Worm (Caenorhabditis elegans): ENCODE results near the gene gob-1.

gob-1 gene

DNA sequence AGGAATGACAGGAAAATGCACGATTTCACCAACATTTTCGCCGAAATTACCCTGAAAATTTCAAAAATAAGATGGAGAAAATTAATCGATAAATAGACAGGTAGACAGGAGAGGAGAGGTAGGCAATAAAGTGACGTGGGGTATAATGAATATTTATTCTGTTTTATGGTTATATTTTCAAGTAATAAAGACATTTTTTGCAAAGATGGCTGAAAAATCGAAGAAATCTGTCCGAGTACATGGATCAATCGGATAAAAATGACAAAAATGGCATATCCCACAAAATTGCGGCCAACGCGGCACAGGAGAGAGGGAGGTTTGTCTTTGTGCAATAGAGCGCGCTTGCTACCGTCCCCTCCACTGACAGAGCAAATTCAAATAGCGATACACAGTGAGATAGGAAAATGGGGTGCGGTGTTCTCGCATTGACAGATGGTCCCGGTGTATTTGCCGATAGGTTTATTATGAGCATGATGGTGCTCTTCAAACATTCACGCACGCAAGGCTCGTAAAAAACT is 14.5 kb downstream of the gob-1 start, which contains the start of gene zipt-7.2:
TSS of gene zipt-7.2 (minus strand) at position 51 of the 518 bp plus-strand sequence.
- TF ChIP-seq zim-3 (tag; optimal IDR thresholded peaks at IDR 0.05) (no peak), let-607 (tag; optimal IDR thresholded peaks at IDR 0.05) (peak; percentile 94 to 95), attf-5 (GFP tag; optimal IDR thresholded peaks at IDR 0.05) (peak; percentile 14), rec-8 (tag; optimal IDR thresholded peaks at IDR 0.05) (no peak), ceh-100 (GFP tag; IDR thresholded peaks at IDR 0.05) (no peak), mcd-1 (GFP tag; IDR thresholded peaks at IDR 0.05) (peak; percentile 88), Y56A3A.18 (GFP tag; IDR thresholded peaks at IDR 0.05) (no peak), hlh-12 (tag; optimal IDR thresholded peaks at IDR 0.05) (no peak), nhr-80 (tag; optimal IDR thresholded peaks at IDR 0.05) (peak; percentile 41), T07F8.4 (tag; optimal IDR thresholded peaks at IDR 0.05) (no peak), rcor-1 (GFP tag; IDR thresholded peaks at IDR 0.05) (no peak), madf-3 (GFP tag; IDR thresholded peaks at IDR 0.05) (0 out of 2 replicates have a peak, but pooled peaks have one; percentile 52), nfya-1 (tag; optimal IDR thresholded peaks at IDR 0.05; ENCODE audit: borderline replicate concordance, insufficient read depth) (no peak), F10E7.11 (tag; optimal IDR thresholded peaks at IDR 0.05) (no peak), ztf-18 (tag; optimal IDR thresholded peaks at IDR 0.05) (peak; percentile 11), Y67H2A.10 (GFP tag; conservative IDR thresholded peaks at IDR 0.05) (no peak)

- TF ChIP-seq hsf-1 (GFP tag; IDR thresholded peaks at IDR 0.05) (no peak), rec-8 (tag; optimal IDR thresholded peaks at IDR 0.05) (no peak), Y95B8A.8 (GFP tag; IDR thresholded peaks at IDR 0.05) (no peak), tlf-1 (GFP tag; optimal IDR thresholded peaks at IDR 0.05) (no peak), dox-1 (GFP tag; IDR thresholded peaks at IDR 0.05) (no peak), lir-1 (GFP tag; conservative IDR thresholded peaks at IDR 0.05) (no peak), nfya-2 (GFP tag; IDR thresholded peaks at IDR 0.05) (no peak)
These were observed 16.3 kb downstream of the gob-1 start, which contains the start of gene eat-20 for ce11 chrX:15509681-15510080. Gene eat-20 (plus strand): TSS chrX:15510011.

ce11 chrX:15514547-15514946 is 21.1 kb downstream of the gob-1 start:
- TF ChIP-seq hrde-1 (tag; optimal IDR thresholded peaks at IDR 0.05; ENCODE audit: borderline replicate concordance) (no peak), zfh-2 (GFP tag; conservative IDR thresholded peaks at IDR 0.05) (peak; percentile 53)

DNA sequence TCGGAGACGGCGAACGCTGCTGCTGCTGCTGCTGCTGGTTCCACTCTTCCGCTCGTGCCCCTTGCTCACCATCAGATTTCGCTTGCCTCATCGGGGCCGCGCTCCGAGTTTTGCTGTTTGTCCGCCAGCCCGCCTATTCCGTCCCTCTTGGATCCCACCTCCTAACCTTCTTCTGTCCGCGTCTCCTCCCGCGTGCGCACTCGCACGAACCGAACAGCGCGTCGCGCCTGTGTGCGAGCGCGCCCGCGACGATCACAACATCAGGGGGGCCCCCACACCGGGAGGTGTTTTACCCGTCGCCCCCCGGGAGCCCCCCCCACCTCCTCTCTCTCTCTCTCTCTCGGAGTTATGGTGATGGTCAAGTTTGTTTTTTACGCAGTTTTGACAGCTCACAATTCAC is 22.4 kb downstream of the gob-1 start:
- TF ChIP-seq hmg-20 (GFP tag; IDR thresholded peaks at IDR 0.05) (no peak), dox-1 (GFP tag; IDR thresholded peaks at IDR 0.05) (peak; percentile 34; the same call in 1 of the 2 replicates), T07F8.4 (tag; optimal IDR thresholded peaks at IDR 0.05) (no peak), F37B4.10 (GFP tag; IDR thresholded peaks at IDR 0.05) (0 out of 2 replicates have a peak, but pooled peaks have one; percentile 60), zfh-2 (GFP tag; conservative IDR thresholded peaks at IDR 0.05) (peak; percentile 97), egrh-3 (GFP tag; IDR thresholded peaks at IDR 0.05) (peak; percentile 97), nfyb-1 (GFP tag; IDR thresholded peaks at IDR 0.05) (0 out of 2 replicates have a peak, but pooled peaks have one; percentile 31), aptf-3 (GFP tag; IDR thresholded peaks at IDR 0.05) (peak; percentile 51; the same call in 1 of the 2 replicates), hrde-1 (tag; optimal IDR thresholded peaks at IDR 0.05; ENCODE audit: borderline replicate concordance) (no peak), F52B5.7 (tag; optimal IDR thresholded peaks at IDR 0.05) (peak; percentile 2), mcd-1 (GFP tag; IDR thresholded peaks at IDR 0.05) (0 out of 2 replicates have a peak, but pooled peaks have one; percentile 37)

- TF ChIP-seq let-526 (GFP tag; IDR thresholded peaks at IDR 0.05) (no peak), snpc-4 (GFP tag; optimal IDR thresholded peaks at IDR 0.05) (peak; percentile 30), snpc-4 (tag; optimal IDR thresholded peaks at IDR 0.05) (peak in 2 of 4 experiments; percentile 56 to 78)
These were observed 35.1 kb downstream of the gob-1 start for ce11 chrX:15528472-15528871.

Measured in whole organism, young adult.